Worm (Caenorhabditis elegans) whole organism, young adult: Measurements from ENCODE around the gene F35G12.7.

Source experiments
- B0035.1 ChIP-seq: sonication (generic microtip); optimal IDR thresholded peaks from 2 replicates; lab custom pipeline; 2016; ENCODE audit warnings: missing genetic modification characterization, mild to moderate bottlenecking, missing compliant biosample characterization, missing genotype, missing genetic modification reagents
- B0261.1 ChIP-seq: sonication (generic microtip); optimal IDR thresholded peaks from 2 replicates; lab custom pipeline; 2016; ENCODE audit warnings: mild to moderate bottlenecking, missing genetic modification characterization, moderate library complexity, missing compliant biosample characterization
- F22D6.2 ChIP-seq: sonication (generic microtip); optimal IDR thresholded peaks from 2 replicates; lab custom pipeline; 2016; ENCODE audit warnings: mild to moderate bottlenecking, missing genetic modification characterization, missing compliant biosample characterization
- F23B12.7 ChIP-seq: sonication (generic microtip); optimal IDR thresholded peaks from 2 replicates; lab custom pipeline; 2017; ENCODE audit warnings: missing genetic modification characterization, mild to moderate bottlenecking, missing compliant biosample characterization, antibody characterized with exemption, moderate library complexity; ENCODE audit not compliant: insufficient read depth
- F33H1.4 ChIP-seq: fragments of 200-800 bp; sonication (Bioruptor generic); IDR thresholded peaks from 2 replicates; pipeline ENCODE4 v1.3.6; 2022; ENCODE audit warnings: missing genetic modification reagents, missing genetic modification characterization, missing compliant biosample characterization
- Y56A3A.18 ChIP-seq: fragments of 200-800 bp; sonication (Bioruptor generic); IDR thresholded peaks from 2 replicates; pipeline ENCODE4 v1.3.6; 2022; ENCODE audit warnings: missing genetic modification reagents, missing genetic modification characterization, missing compliant biosample characterization
- atf-7 ChIP-seq: sonication (generic microtip); optimal IDR thresholded peaks from 2 replicates; lab custom pipeline; 2017; ENCODE audit warnings: mild to moderate bottlenecking, missing genetic modification characterization, missing compliant biosample characterization
- attf-5 ChIP-seq: fragments of 200-800 bp; sonication (Bioruptor generic); optimal IDR thresholded peaks from 2 replicates; lab custom pipeline; 2018; ENCODE audit warnings: mild to moderate bottlenecking, missing genetic modification characterization, missing compliant biosample characterization
- cebp-1 ChIP-seq, 2 experiments: fragments of 200-800 bp in 1 of 2; sonication (Bioruptor generic) in 1 of 2; sonication (generic microtip) in 1 of 2; IDR thresholded peaks in 1 of 2; optimal IDR thresholded peaks in 1 of 2; 2 replicates each; pipeline versions ENCODE4 v1.3.6 to Lab custom; 2017 to 2022; ENCODE audit warnings: missing compliant biosample characterization in 2 of 2, missing genetic modification characterization in 2 of 2, mild to moderate bottlenecking in 1 of 2, missing genetic modification reagents in 1 of 2, moderate library complexity in 1 of 2
- ceh-100 ChIP-seq: fragments of 200-800 bp; sonication (Bioruptor generic); IDR thresholded peaks from 2 replicates; pipeline ENCODE4 v1.3.6; 2022; ENCODE audit warnings: missing genetic modification reagents, missing genetic modification characterization, missing compliant biosample characterization
- ceh-40 ChIP-seq: fragments of 200-800 bp; sonication (Bioruptor generic); IDR thresholded peaks from 2 replicates; pipeline ENCODE4 v1.3.6; 2022; ENCODE audit warnings: missing genetic modification characterization, missing compliant biosample characterization
- ceh-91 ChIP-seq: fragments of 200-800 bp; sonication (Bioruptor generic); IDR thresholded peaks from 2 replicates; pipeline ENCODE4 v1.3.6; 2022; ENCODE audit warnings: missing genetic modification reagents, missing genetic modification characterization, missing compliant biosample characterization
- dpff-1 ChIP-seq: sonication (generic microtip); optimal IDR thresholded peaks from 2 replicates; lab custom pipeline; 2017; ENCODE audit warnings: mild to moderate bottlenecking, missing genetic modification characterization, missing compliant biosample characterization
- dpl-1 ChIP-seq: fragments of 150-350 bp; optimal IDR thresholded peaks from 2 replicates; lab custom pipeline; 2014; ENCODE audit warnings: missing biosample characterization, missing genetic modification reagents, missing genetic modification characterization
- efl-1 ChIP-seq: fragments of 150-350 bp; optimal IDR thresholded peaks from 2 replicates; lab custom pipeline; 2014; ENCODE audit warnings: missing biosample characterization, missing genetic modification reagents, missing genetic modification characterization
- egl-44 ChIP-seq: fragments of 200-800 bp; sonication (Bioruptor generic); IDR thresholded peaks from 2 replicates; pipeline ENCODE4 v1.3.6; 2022; ENCODE audit warnings: missing genetic modification reagents, missing genetic modification characterization, missing compliant biosample characterization
- egrh-3 ChIP-seq: fragments of 200-800 bp; sonication (Bioruptor generic); IDR thresholded peaks from 2 replicates; pipeline ENCODE4 v1.3.6; 2022; ENCODE audit warnings: missing genetic modification reagents, missing genetic modification characterization, missing compliant biosample characterization
- hmg-1.2 ChIP-seq: fragments of 200-800 bp; sonication (Bioruptor generic); IDR thresholded peaks from 2 replicates; pipeline ENCODE4 v1.3.6; 2022; ENCODE audit warnings: missing genetic modification reagents, missing genetic modification characterization, missing compliant biosample characterization
- lin-40 ChIP-seq: sonication (generic microtip); optimal IDR thresholded peaks from 2 replicates; lab custom pipeline; 2016; ENCODE audit warnings: missing genetic modification characterization, mild to moderate bottlenecking, missing compliant biosample characterization, missing genotype, missing genetic modification reagents
- madf-6 ChIP-seq: fragments of 200-800 bp; sonication (Bioruptor generic); IDR thresholded peaks from 2 replicates; pipeline ENCODE4 v1.3.6; 2022; ENCODE audit warnings: missing genetic modification reagents, missing genetic modification characterization, missing compliant biosample characterization
- mxl-1 ChIP-seq: sonication (generic microtip); optimal IDR thresholded peaks from 2 replicates; lab custom pipeline; 2016; ENCODE audit warnings: missing genetic modification characterization, missing compliant biosample characterization
- nfya-1 ChIP-seq: sonication (generic microtip); optimal IDR thresholded peaks from 2 replicates; lab custom pipeline; 2017; ENCODE audit warnings: antibody characterized with exemption, missing compliant biosample characterization, missing genetic modification characterization, borderline replicate concordance; ENCODE audit not compliant: insufficient read depth
- nhr-80 ChIP-seq: sonication (generic microtip); optimal IDR thresholded peaks from 2 replicates; lab custom pipeline; 2016; ENCODE audit warnings: missing genetic modification characterization, missing compliant biosample characterization
- nhr-90 ChIP-seq: sonication (generic microtip); optimal IDR thresholded peaks from 2 replicates; lab custom pipeline; 2016; ENCODE audit warnings: missing genotype, mild to moderate bottlenecking, missing genetic modification characterization, missing compliant biosample characterization
- pha-4 ChIP-seq: fragments of 150-350 bp; sonication (generic microtip); optimal IDR thresholded peaks from 2 replicates; lab custom pipeline; 2014; ENCODE audit warnings: missing biosample characterization, missing genetic modification reagents, missing genetic modification characterization
- rcor-1 ChIP-seq: fragments of 200-800 bp; sonication (Bioruptor generic); IDR thresholded peaks from 2 replicates; pipeline ENCODE4 v1.3.6; 2022; ENCODE audit warnings: missing genetic modification reagents, missing genetic modification characterization, missing compliant biosample characterization
- rec-8 ChIP-seq, 2 experiments: sonication (generic microtip); optimal IDR thresholded peaks; 2 replicates each; lab custom pipeline; 2016; ENCODE audit warnings: mild to moderate bottlenecking in 2 of 2, missing genetic modification characterization in 2 of 2, missing genetic modification reagents in 2 of 2, missing genotype in 2 of 2, missing biosample characterization in 1 of 2, missing compliant biosample characterization in 1 of 2, moderate library complexity in 1 of 2
- repo-1 ChIP-seq: sonication (generic microtip); optimal IDR thresholded peaks from 2 replicates; lab custom pipeline; 2017; ENCODE audit warnings: mild to moderate bottlenecking, missing genetic modification characterization, missing compliant biosample characterization
- snpc-4 ChIP-seq, 5 experiments: fragments of 150-350 bp in 1 of 5; sonication (generic microtip) in 4 of 5; optimal IDR thresholded peaks; 2 replicates each; lab custom pipeline; 2014 to 2018; ENCODE audit warnings: missing genetic modification characterization in 5 of 5, missing biosample characterization in 3 of 5, antibody characterized with exemption in 2 of 5, mild to moderate bottlenecking in 2 of 5, missing compliant biosample characterization in 2 of 5, missing genotype in 2 of 5, moderate library complexity in 2 of 5, missing genetic modification reagents in 1 of 5
- tlf-1 ChIP-seq: fragments of 200-800 bp; sonication (Bioruptor generic); optimal IDR thresholded peaks from 2 replicates; lab custom pipeline; 2018; ENCODE audit warnings: mild to moderate bottlenecking, missing genetic modification characterization, missing compliant biosample characterization
- unc-130 ChIP-seq: sonication (generic microtip); optimal IDR thresholded peaks from 2 replicates; lab custom pipeline; 2016; ENCODE audit warnings: missing genetic modification reagents, missing genetic modification characterization, missing compliant biosample characterization
- xnd-1 ChIP-seq: sonication (generic microtip); optimal IDR thresholded peaks from 2 replicates; lab custom pipeline; 2016; ENCODE audit warnings: missing genotype, missing genetic modification reagents, missing genetic modification characterization, missing compliant biosample characterization
- zfh-2 ChIP-seq: fragments of 200-800 bp; sonication (Bioruptor generic); conservative IDR thresholded peaks from 2 replicates; pipeline ENCODE4 v1.3.6; 2022; ENCODE audit warnings: missing genetic modification reagents, missing genetic modification characterization, missing compliant biosample characterization
- ztf-25 ChIP-seq: fragments of 200-800 bp; sonication (Bioruptor generic); IDR thresholded peaks from 2 replicates; pipeline ENCODE4 v1.3.6; 2022; ENCODE audit warnings: missing genetic modification reagents, missing genetic modification characterization, missing compliant biosample characterization
- ztf-26 ChIP-seq: sonication (generic microtip); optimal IDR thresholded peaks from 2 replicates; lab custom pipeline; 2017; ENCODE audit warnings: missing genetic modification characterization, missing compliant biosample characterization

Gene F35G12.7

ce11 chrIII:4568030-4568429 lies 19.1 kb downstream of the F35G12.7 start, which contains the start of gene mlcd-1:
TSS of gene mlcd-1 (minus strand) at chrIII:4568130.
- TF ChIP-seq F33H1.4 (no peak), pha-4 (no peak), F22D6.2 (tag; lab: Kevin White, UChicago) (no peak), B0035.1 (no peak), nhr-90 (tag; lab: Kevin White, UChicago) (no peak), ztf-25 (GFP tag; lab: Robert Waterston, UW) (no peak), madf-6 (GFP tag; lab: Robert Waterston, UW) (no peak), egl-44 (GFP tag; lab: Robert Waterston, UW) (no peak), Y56A3A.18 (GFP tag; lab: Robert Waterston, UW) (no peak), snpc-4 (GFP tag; optimal IDR thresholded peaks at IDR 0.05; lab: Kevin White, UChicago) (no peak), snpc-4 (tag; optimal IDR thresholded peaks at IDR 0.05; lab: Kevin White, UChicago) (no peak), egrh-3 (no peak), mxl-1 (tag; lab: Kevin White, UChicago) (no peak), ceh-100 (GFP tag; lab: Robert Waterston, UW) (no peak), rcor-1 (GFP tag; lab: Robert Waterston, UW) (no peak), ceh-40 (GFP tag; lab: Robert Waterston, UW) (no peak), ztf-26 (tag; lab: Kevin White, UChicago) (no peak), unc-130 (GFP tag; lab: Kevin White, UChicago) (no peak), rec-8 (tag; optimal IDR thresholded peaks at IDR 0.05; lab: Kevin White, UChicago) (no peak), dpff-1 (tag; lab: Kevin White, UChicago) (no peak), repo-1 (tag; lab: Kevin White, UChicago) (no peak)

ce11 chrIII:4562070-4562788 lies 24.9 kb downstream of the F35G12.7 start, which contains the start of gene pan-1:
TSS of gene pan-1 (plus strand) at chrIII:4562738.
- TF ChIP-seq attf-5 (GFP tag; lab: Kevin White, UChicago) (no peak), ceh-100 (GFP tag; lab: Robert Waterston, UW) (no peak), tlf-1 (GFP tag; lab: Kevin White, UChicago) (no peak), lin-40 (no peak), efl-1 (GFP tag; lab: Kevin White, UChicago) (no peak), F23B12.7 (no peak), nhr-80 (tag; lab: Kevin White, UChicago) (peak; percentile 48), xnd-1 (no peak), ceh-91 (GFP tag; lab: Robert Waterston, UW) (no peak), zfh-2 (GFP tag; lab: Robert Waterston, UW) (peak; percentile 62), atf-7 (tag; lab: Kevin White, UChicago) (no peak), cebp-1 (GFP tag; IDR thresholded peaks at IDR 0.05; lab: Robert Waterston, UW) (no peak), cebp-1 (tag; optimal IDR thresholded peaks at IDR 0.05; lab: Kevin White, UChicago) (peak; percentile 34), egrh-3 (0 out of 2 replicates have a peak, but pooled peaks have one; percentile 11), dpl-1 (GFP tag; lab: Kevin White, UChicago) (no peak), B0261.1 (tag; lab: Kevin White, UChicago) (no peak), hmg-1.2 (GFP tag; lab: Robert Waterston, UW) (peak; percentile 76; the same call in 1 of the 2 replicates), repo-1 (tag; lab: Kevin White, UChicago) (no peak)

- TF ChIP-seq nhr-80 (tag; lab: Kevin White, UChicago), result peak; percentile 43
- TF ChIP-seq nfya-1 (tag; lab: Kevin White, UChicago), result no peak
These were observed 25.8 kb downstream of the F35G12.7 start for ce11 chrIII:4561286-4561685.
